Fruit fly (Drosophila melanogaster) whole organism, embryonic: ENCODE results near the gene IA-2.
A peak's percentile ranks its signal among the peaks of the same experiment; 100 is the strongest.

Experiments used
- Atf3 ChIP-seq: fragments of 200-800 bp; sonication (Bioruptor generic); optimal IDR thresholded peaks from 3 replicates; lab custom pipeline; 2016; ENCODE audit warnings: missing biosample characterization, missing genetic modification characterization
- Blimp-1 ChIP-seq: fragments of 200-800 bp; sonication (Bioruptor generic); optimal IDR thresholded peaks from 3 replicates; lab custom pipeline; 2018; ENCODE audit warnings: missing biosample characterization, missing genetic modification characterization, mild to moderate bottlenecking, moderate library complexity, missing genetic modification reagents
- CG11456 ChIP-seq: fragments of 200-800 bp; sonication (Bioruptor generic); IDR thresholded peaks from 3 replicates; pipeline ENCODE4 v1.3.6; 2022; ENCODE audit warnings: missing biosample characterization, missing genetic modification characterization
- CG15601 ChIP-seq: fragments of 200-800 bp; sonication (Bioruptor generic); optimal IDR thresholded peaks from 3 replicates; lab custom pipeline; 2019; ENCODE audit warnings: missing biosample characterization, mild to moderate bottlenecking, missing genetic modification characterization, moderate library complexity
- CG15696 ChIP-seq: fragments of 200-800 bp; sonication (Bioruptor generic); optimal IDR thresholded peaks from 2 replicates; lab custom pipeline; 2019; ENCODE audit warnings: missing biosample characterization, mild to moderate bottlenecking, missing genetic modification characterization, moderate library complexity
- CG16815 ChIP-seq: fragments of 200-800 bp; sonication (Bioruptor generic); optimal IDR thresholded peaks from 3 replicates; lab custom pipeline; 2017; ENCODE audit warnings: missing biosample characterization, mild to moderate bottlenecking, missing genetic modification characterization
- CG18619 ChIP-seq: fragments of 200-800 bp; sonication (Bioruptor generic); optimal IDR thresholded peaks from 3 replicates; lab custom pipeline; 2017; ENCODE audit warnings: missing biosample characterization, mild to moderate bottlenecking, missing genetic modification characterization
- CG2712 ChIP-seq: fragments of 200-800 bp; optimal IDR thresholded peaks from 3 replicates; lab custom pipeline; 2019; ENCODE audit warnings: missing biosample characterization, mild to moderate bottlenecking, missing genetic modification characterization, moderate library complexity
- CG31224 ChIP-seq: fragments of 200-800 bp; sonication (Bioruptor generic); IDR thresholded peaks from 2 replicates; pipeline ENCODE4 v1.3.6; 2022; ENCODE audit warnings: missing biosample characterization, missing genetic modification characterization
- CG31441 ChIP-seq: fragments of 200-800 bp; sonication (Bioruptor generic); IDR thresholded peaks from 2 replicates; pipeline ENCODE4 v1.3.6; 2022; ENCODE audit warnings: missing biosample characterization, missing genetic modification characterization
- CG32772 ChIP-seq: fragments of 200-800 bp; sonication (Bioruptor generic); IDR thresholded peaks from 2 replicates; pipeline ENCODE4 v1.3.6; 2022; ENCODE audit warnings: missing biosample characterization, missing genetic modification characterization
- CG3838 ChIP-seq: fragments of 200-800 bp; sonication (Bioruptor generic); optimal IDR thresholded peaks from 3 replicates; lab custom pipeline; 2016; ENCODE audit warnings: missing biosample characterization, missing genetic modification characterization
- CG4707 ChIP-seq: fragments of 200-800 bp; sonication (Bioruptor generic); optimal IDR thresholded peaks from 2 replicates; lab custom pipeline; 2018; ENCODE audit warnings: missing biosample characterization, mild to moderate bottlenecking, missing genetic modification characterization, moderate library complexity
- CG5953 ChIP-seq: fragments of 200-800 bp; sonication (Bioruptor generic); IDR thresholded peaks from 2 replicates; pipeline ENCODE4 v1.3.6; 2022; ENCODE audit warnings: missing biosample characterization, missing genetic modification characterization
- CG9797 ChIP-seq: fragments of 200-800 bp; sonication (Bioruptor generic); optimal IDR thresholded peaks from 3 replicates; lab custom pipeline; 2018; ENCODE audit warnings: missing biosample characterization, mild to moderate bottlenecking, missing genetic modification characterization
- Chrac-16 ChIP-seq: fragments of 200-800 bp; sonication (Bioruptor generic); optimal IDR thresholded peaks from 3 replicates; lab custom pipeline; 2016; ENCODE audit warnings: missing biosample characterization, missing genetic modification characterization
- Drgx ChIP-seq: fragments of 200-800 bp; sonication (Bioruptor generic); IDR thresholded peaks from 2 replicates; pipeline ENCODE4 v1.3.6; 2022; ENCODE audit warnings: missing biosample characterization, missing genetic modification characterization
- Elba2 ChIP-seq: fragments of 200-800 bp; sonication (Bioruptor generic); optimal IDR thresholded peaks from 3 replicates; lab custom pipeline; 2016; ENCODE audit warnings: missing biosample characterization, missing genetic modification characterization
- Ets65A ChIP-seq: fragments of 200-800 bp; sonication (Bioruptor generic); peaks from one replicate; lab custom pipeline; 2016; ENCODE audit warnings: missing biosample characterization, missing genetic modification characterization
- Gsc ChIP-seq: fragments of 200-800 bp; sonication (Bioruptor generic); IDR thresholded peaks from 2 replicates; pipeline ENCODE4 v1.3.6; 2022; ENCODE audit warnings: missing biosample characterization, missing genetic modification characterization
- Gug ChIP-seq: fragments of 200-800 bp; sonication (Bioruptor generic); IDR thresholded peaks from 4 replicates; pipeline ENCODE4 v1.3.6; 2022; ENCODE audit warnings: missing biosample characterization, missing genetic modification characterization
- Hr39 ChIP-seq: fragments of >200 bp; optimal IDR thresholded peaks from 2 replicates; lab custom pipeline; 2017
- Hr78 ChIP-seq, 2 experiments: fragments of 200-800 bp in 1 of 2; fragments of >200 bp in 1 of 2; sonication (Bioruptor generic) in 1 of 2; optimal IDR thresholded peaks; 2 replicates each; lab custom pipeline; 2017 to 2019; ENCODE audit warnings: missing biosample characterization in 2 of 2, missing genetic modification characterization in 2 of 2, mild to moderate bottlenecking in 1 of 2, moderate library complexity in 1 of 2
- Hsf ChIP-seq: fragments of 200-800 bp; sonication (Bioruptor generic); optimal IDR thresholded peaks from 3 replicates; lab custom pipeline; 2016; ENCODE audit warnings: missing biosample characterization, missing genetic modification characterization
- NfI ChIP-seq: fragments of 200-800 bp; sonication (Bioruptor generic); optimal IDR thresholded peaks from 3 replicates; lab custom pipeline; 2018; ENCODE audit warnings: missing biosample characterization, mild to moderate bottlenecking, missing genetic modification characterization, moderate library complexity
- Optix ChIP-seq: fragments of 200-800 bp; sonication (Bioruptor generic); IDR thresholded peaks from 3 replicates; pipeline ENCODE4 v1.3.6; 2022; ENCODE audit warnings: missing biosample characterization, missing genetic modification characterization
- Ravus ChIP-seq: fragments of 200-800 bp; sonication (Bioruptor generic); IDR thresholded peaks from 2 replicates; pipeline ENCODE4 v1.3.6; 2022; ENCODE audit warnings: missing biosample characterization, missing genetic modification characterization
- Scr ChIP-seq: fragments of 200-800 bp; sonication (Bioruptor generic); IDR thresholded peaks from 2 replicates; pipeline ENCODE4 v1.3.6; 2022; ENCODE audit warnings: missing biosample characterization, missing genetic modification characterization; ENCODE audit not compliant: partially characterized antibody
- Sox102F ChIP-seq: fragments of 200-800 bp; sonication (Bioruptor generic); optimal IDR thresholded peaks from 2 replicates; lab custom pipeline; 2018; ENCODE audit warnings: missing biosample characterization, mild to moderate bottlenecking, missing genetic modification characterization, moderate library complexity
- Ssrp ChIP-seq: fragments of 200-800 bp; sonication (Bioruptor generic); optimal IDR thresholded peaks from 2 replicates; lab custom pipeline; 2018; ENCODE audit warnings: missing biosample characterization, mild to moderate bottlenecking, missing genetic modification characterization, moderate library complexity
- Taf1 ChIP-seq: fragments of 200-800 bp; sonication (Bioruptor generic); IDR thresholded peaks from 2 replicates; pipeline ENCODE4 v1.3.6; 2022; ENCODE audit warnings: missing biosample characterization, missing genetic modification characterization
- Xbp1 ChIP-seq: fragments of 200-800 bp; sonication (Bioruptor generic); optimal IDR thresholded peaks from 3 replicates; lab custom pipeline; 2016; ENCODE audit warnings: missing biosample characterization, mild to moderate bottlenecking, missing genetic modification characterization
- ara ChIP-seq: fragments of 200-800 bp; sonication (Bioruptor generic); IDR thresholded peaks from 2 replicates; pipeline ENCODE4 v1.3.6; 2022; ENCODE audit warnings: missing biosample characterization, missing genetic modification characterization
- ase ChIP-seq: fragments of 200-800 bp; sonication (Bioruptor generic); IDR thresholded peaks from 3 replicates; pipeline ENCODE4 v1.3.6; 2022; ENCODE audit warnings: missing biosample characterization, missing genetic modification characterization
- chif ChIP-seq, 2 experiments: fragments of 200-800 bp; sonication (Bioruptor generic); optimal IDR thresholded peaks; 3 replicates each; lab custom pipeline; 2016; ENCODE audit warnings: missing biosample characterization in 2 of 2, missing genetic modification characterization in 2 of 2
- ci ChIP-seq: fragments of 200-800 bp; sonication (Bioruptor generic); IDR thresholded peaks from 3 replicates; pipeline ENCODE4 v1.3.6; 2022; ENCODE audit warnings: missing biosample characterization, missing genetic modification characterization
- crc ChIP-seq: fragments of 200-800 bp; sonication (Bioruptor generic); optimal IDR thresholded peaks from 2 replicates; lab custom pipeline; 2016; ENCODE audit warnings: missing biosample characterization, missing genetic modification characterization
- crp ChIP-seq, 2 experiments: fragments of 200-800 bp; sonication (Bioruptor generic); optimal IDR thresholded peaks; 2 replicates in 1 of 2; 3 replicates in 1 of 2; lab custom pipeline; 2017; ENCODE audit warnings: missing biosample characterization in 2 of 2, missing genetic modification characterization in 2 of 2, mild to moderate bottlenecking in 1 of 2, moderate library complexity in 1 of 2
- dmrt11E ChIP-seq: fragments of 200-800 bp; sonication (Bioruptor generic); optimal IDR thresholded peaks from 3 replicates; lab custom pipeline; 2018; ENCODE audit warnings: missing biosample characterization, mild to moderate bottlenecking, missing genetic modification characterization, moderate library complexity
- dpn ChIP-seq, 2 experiments: fragments of 200-800 bp; sonication (Bioruptor generic); optimal IDR thresholded peaks; 3 replicates each; lab custom pipeline; 2016; ENCODE audit warnings: missing biosample characterization in 2 of 2, missing genetic modification characterization in 2 of 2
- fd64A ChIP-seq: fragments of 200-800 bp; sonication (Bioruptor generic); optimal IDR thresholded peaks from 3 replicates; lab custom pipeline; 2018; ENCODE audit warnings: missing biosample characterization, mild to moderate bottlenecking, missing genetic modification characterization
- gem ChIP-seq: fragments of 200-800 bp; sonication (Bioruptor generic); optimal IDR thresholded peaks from 2 replicates; lab custom pipeline; 2019; ENCODE audit warnings: missing biosample characterization, mild to moderate bottlenecking, missing genetic modification characterization, moderate library complexity
- lbe ChIP-seq: fragments of 200-800 bp; sonication (Bioruptor generic); optimal IDR thresholded peaks from 2 replicates; lab custom pipeline; 2016; ENCODE audit warnings: missing biosample characterization, mild to moderate bottlenecking, missing genetic modification characterization
- lmd ChIP-seq: fragments of 200-800 bp; sonication (Bioruptor generic); IDR thresholded peaks from 2 replicates; pipeline ENCODE4 v1.3.6; 2022; ENCODE audit warnings: missing biosample characterization, missing genetic modification characterization
- nom ChIP-seq: fragments of 200-800 bp; sonication (Bioruptor generic); optimal IDR thresholded peaks from 2 replicates; lab custom pipeline; 2017; ENCODE audit warnings: missing biosample characterization, missing genetic modification characterization, mild to moderate bottlenecking, moderate library complexity, missing genetic modification reagents
- odd ChIP-seq: fragments of 200-800 bp; sonication (Bioruptor generic); optimal IDR thresholded peaks from 2 replicates; lab custom pipeline; 2017; ENCODE audit warnings: missing biosample characterization, mild to moderate bottlenecking, missing genetic modification characterization
- ranshi ChIP-seq: fragments of 200-800 bp; sonication (Bioruptor generic); IDR thresholded peaks from 2 replicates; pipeline ENCODE4 v1.3.6; 2022; ENCODE audit warnings: missing biosample characterization, missing genetic modification characterization
- row ChIP-seq: fragments of 200-800 bp; sonication (Bioruptor generic); IDR thresholded peaks from 3 replicates; pipeline ENCODE4 v1.3.6; 2022; ENCODE audit warnings: missing biosample characterization, missing genetic modification characterization
- sens-2 ChIP-seq: fragments of 200-800 bp; sonication (Bioruptor generic); IDR thresholded peaks from 2 replicates; pipeline ENCODE4 v1.3.6; 2022; ENCODE audit warnings: missing biosample characterization, missing genetic modification characterization
- sisA ChIP-seq: fragments of 200-800 bp; sonication (Bioruptor generic); IDR thresholded peaks from 2 replicates; pipeline ENCODE4 v1.3.6; 2022; ENCODE audit warnings: missing biosample characterization, missing genetic modification characterization
- tin ChIP-seq: fragments of 200-800 bp; sonication (Bioruptor generic); optimal IDR thresholded peaks from 3 replicates; lab custom pipeline; 2016; ENCODE audit warnings: missing biosample characterization, missing genetic modification characterization

IA-2 gene

dm6 chr2L:1065038-1065437 lies 17.2 kb upstream of the IA-2 start (continued):
- TF ChIP-seq CG31224, result no peak
- peak; percentile 87 for TF ChIP-seq Ets65A
- peak; percentile 44 for TF ChIP-seq dmrt11E (tag; lab: Kevin White, UChicago)
- TF ChIP-seq ara (GFP tag; lab: Robert Waterston, UW), result peak; percentile 54; the same call in 1 of the 2 replicates
- TF ChIP-seq Hr39 (lab: Kevin White, UChicago), result no peak
- TF ChIP-seq lbe (GFP tag; lab: Kevin White, UChicago), result peak; percentile 45
- TF ChIP-seq ase (GFP tag; lab: Robert Waterston, UW), result 0 out of 3 replicates have a peak, but pooled peaks have one; percentile 29
- TF ChIP-seq crp (GFP tag; optimal IDR thresholded peaks at IDR 0.05; lab: Kevin White, UChicago), result no peak
- TF ChIP-seq Sox102F, result peak; percentile 27
- no peak for TF ChIP-seq NfI (GFP tag; lab: Kevin White, UChicago)
- TF ChIP-seq CG15601 (tag; lab: Kevin White, UChicago), result no peak
- no peak for TF ChIP-seq Gsc (GFP tag; lab: Robert Waterston, UW)
- TF ChIP-seq Scr (GFP tag; lab: Robert Waterston, UW), result no peak
- TF ChIP-seq CG31441 (GFP tag; lab: Robert Waterston, UW), result no peak
- TF ChIP-seq sens-2 (GFP tag; lab: Robert Waterston, UW), result 0 out of 2 replicates have a peak, but pooled peaks have one; percentile 42
- TF ChIP-seq Optix (GFP tag; lab: Robert Waterston, UW), result 0 out of 3 replicates have a peak, but pooled peaks have one; percentile 20
- peak; percentile 4 for TF ChIP-seq Hsf (GFP tag; lab: Kevin White, UChicago)
- 0 out of 4 replicates have a peak, but pooled peaks have one; percentile 13 for TF ChIP-seq Gug
- TF ChIP-seq fd64A (GFP tag; lab: Kevin White, UChicago), result no peak
- TF ChIP-seq CG32772 (GFP tag; lab: Robert Waterston, UW), result 0 out of 2 replicates have a peak, but pooled peaks have one; percentile 8
- peak; percentile 20 for TF ChIP-seq CG2712 (tag; lab: Kevin White, UChicago)
- TF ChIP-seq odd (GFP tag; lab: Kevin White, UChicago), result no peak
- no peak for TF ChIP-seq Taf1
- no peak for TF ChIP-seq CG18619 (GFP tag; lab: Kevin White, UChicago)
- TF ChIP-seq Elba2 (GFP tag; lab: Kevin White, UChicago), result no peak
- peak in 1 of 2 experiments; percentile 12 for TF ChIP-seq Hr78 (GFP tag; optimal IDR thresholded peaks at IDR 0.05; lab: Kevin White, UChicago)
- no peak for TF ChIP-seq CG5953 (GFP tag; lab: Robert Waterston, UW)
- peak; percentile 38; the same call in 1 of the 2 replicates for TF ChIP-seq ranshi (GFP tag; lab: Robert Waterston, UW)
- peak; percentile 33 for TF ChIP-seq Ssrp
- peak; percentile 62 for TF ChIP-seq Drgx
- no peak for TF ChIP-seq CG4707
- TF ChIP-seq tin (GFP tag; lab: Kevin White, UChicago), result peak; percentile 5
- peak; percentile 41 for TF ChIP-seq gem (tag; lab: Kevin White, UChicago)
- no peak for TF ChIP-seq CG3838 (GFP tag; lab: Kevin White, UChicago)
- peak; percentile 62; the same call in 2 of the 3 replicates for TF ChIP-seq ci (GFP tag; lab: Robert Waterston, UW)
- peak; percentile 47 for TF ChIP-seq nom (GFP tag; lab: Kevin White, UChicago)
- no peak for TF ChIP-seq Atf3 (GFP tag; lab: Kevin White, UChicago)
- peak; percentile 53 for TF ChIP-seq row
- peak; percentile 32 for TF ChIP-seq Blimp-1 (GFP tag; lab: Kevin White, UChicago)
- no peak for TF ChIP-seq Ravus (GFP tag; lab: Robert Waterston, UW)
- no peak for TF ChIP-seq CG9797
- TF ChIP-seq Chrac-16, result peak; percentile 2
- TF ChIP-seq lmd (GFP tag; lab: Robert Waterston, UW), result peak; percentile 23; the same call in 1 of the 2 replicates
- no peak for TF ChIP-seq CG11456 (GFP tag; lab: Robert Waterston, UW)
- TF ChIP-seq CG15696 (tag; lab: Kevin White, UChicago), result peak; percentile 1
- no peak for TF ChIP-seq crc (GFP tag; lab: Kevin White, UChicago)
- peak; percentile 38; the same call in 1 of the 2 replicates for TF ChIP-seq sisA (GFP tag; lab: Robert Waterston, UW)
- peak; percentile 10 for TF ChIP-seq Xbp1
- TF ChIP-seq chif (GFP tag; optimal IDR thresholded peaks at IDR 0.05; lab: Kevin White, UChicago), result peak in 1 of 2 experiments; percentile 9
- peak; percentile 14 for TF ChIP-seq CG16815 (GFP tag; lab: Kevin White, UChicago)
- TF ChIP-seq dpn (GFP tag; optimal IDR thresholded peaks at IDR 0.05; lab: Kevin White, UChicago), result no peak
